Fruit fly (Drosophila melanogaster): ENCODE results near the gene Sqor.

Sqor gene

dm6 chr3L:4227164-4227563, 12.8 kb upstream of the Sqor start, which contains the start of gene CG46460:
CG46460 (minus strand) TSS chr3L:4227302.
- TF ChIP-seq noc (tag; optimal IDR thresholded peaks at IDR 0.05), result no peak

DNA sequence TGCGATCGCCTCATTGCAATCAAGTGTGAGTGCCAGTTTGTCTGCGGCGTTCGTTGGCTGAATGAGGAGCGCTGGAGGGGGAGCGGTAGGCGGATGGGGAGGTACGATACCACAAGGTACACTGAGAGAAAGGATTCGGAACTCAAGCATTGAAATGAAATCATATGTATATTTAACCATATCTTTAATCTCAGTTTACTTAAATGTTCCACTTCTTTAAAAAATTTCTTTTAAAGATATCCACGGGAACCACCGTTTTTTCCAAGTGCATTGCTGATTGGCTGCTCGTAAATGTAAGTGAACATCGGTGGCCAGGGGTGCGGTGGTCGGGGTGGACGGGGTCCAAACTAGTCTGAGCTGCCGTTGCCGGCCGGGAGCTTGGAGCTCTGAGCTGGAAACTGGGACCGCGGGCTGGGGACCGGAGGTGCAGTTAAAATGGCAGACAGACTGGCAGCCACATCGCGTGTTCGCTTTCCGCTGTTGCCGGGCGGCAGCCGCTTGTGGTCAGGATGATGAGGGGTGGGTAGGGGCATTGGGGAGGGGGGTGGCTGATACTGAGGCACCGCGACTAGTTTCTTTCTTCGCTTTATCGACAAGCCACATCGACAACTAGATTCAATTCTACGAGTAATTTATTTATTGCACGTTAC, 11.7 kb upstream of the Sqor start:
- no peak for TF ChIP-seq noc (tag; optimal IDR thresholded peaks at IDR 0.05)

- TF ChIP-seq noc (tag; optimal IDR thresholded peaks at IDR 0.05), result no peak
Measured at dm6 chr3L:4229365-4229967, 10.5 kb upstream of the Sqor start.

dm6 chr3L:4230357-4230901, 9.5 kb upstream of the Sqor start:
- no peak for TF ChIP-seq noc (tag; optimal IDR thresholded peaks at IDR 0.05)

DNA sequence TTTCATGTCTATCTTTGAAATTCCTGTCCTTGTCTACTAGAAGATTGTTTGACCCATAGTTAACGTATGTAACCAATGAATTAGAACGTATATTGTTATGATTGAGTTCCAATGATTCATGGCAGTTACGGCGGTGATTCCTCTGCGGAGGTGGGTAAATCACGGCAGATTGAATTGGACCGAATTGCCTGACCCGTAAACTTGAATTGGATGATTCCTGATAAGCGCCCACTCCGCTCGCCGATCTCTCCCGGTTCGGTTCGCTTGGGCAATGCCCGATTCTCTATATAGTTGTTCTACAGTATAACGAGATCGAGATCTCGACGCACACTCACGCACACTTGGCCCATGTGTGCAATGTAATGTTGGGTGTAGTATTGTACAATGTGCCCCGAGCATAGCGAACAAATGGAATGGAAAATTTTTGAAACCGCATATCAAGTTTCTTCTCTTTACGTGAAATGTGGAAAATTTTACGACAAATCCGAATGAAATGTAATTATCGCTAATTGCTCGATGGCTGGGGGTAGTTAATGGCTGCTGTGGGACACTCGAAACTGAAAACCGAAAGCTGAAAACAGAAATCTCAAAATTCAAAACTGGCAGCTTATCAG, 8.5 kb upstream of the Sqor start:
- no peak for TF ChIP-seq noc (tag; optimal IDR thresholded peaks at IDR 0.05)

DNA sequence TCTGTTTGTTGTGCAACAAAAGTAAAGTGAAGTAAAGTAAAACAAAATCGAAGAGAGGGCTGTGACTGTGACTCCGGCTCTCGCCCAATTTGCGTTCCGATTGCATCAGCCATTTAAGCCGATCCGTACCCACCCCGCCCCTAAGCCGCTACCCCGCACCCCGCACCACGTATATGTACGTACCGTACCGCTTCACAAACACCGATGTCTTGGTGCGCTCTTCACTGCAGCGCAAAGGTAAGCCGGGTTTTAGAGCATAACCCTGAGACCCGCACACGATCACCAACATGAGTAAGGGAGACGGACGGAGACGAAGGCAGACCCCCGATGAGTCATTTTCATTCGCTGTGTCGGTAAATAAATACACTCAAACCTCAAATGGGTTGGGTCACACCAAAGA, 7.7 kb upstream of the Sqor start:
- TF ChIP-seq noc (tag; optimal IDR thresholded peaks at IDR 0.05), result no peak

- peak; percentile 50 for TF ChIP-seq noc (tag; optimal IDR thresholded peaks at IDR 0.05)
Measured at dm6 chr3L:4232724-4233367, 7.1 kb upstream of the Sqor start.

- TF ChIP-seq noc (tag; optimal IDR thresholded peaks at IDR 0.05), result no peak
Measured at dm6 chr3L:4233603-4234277, 6.2 kb upstream of the Sqor start.

DNA sequence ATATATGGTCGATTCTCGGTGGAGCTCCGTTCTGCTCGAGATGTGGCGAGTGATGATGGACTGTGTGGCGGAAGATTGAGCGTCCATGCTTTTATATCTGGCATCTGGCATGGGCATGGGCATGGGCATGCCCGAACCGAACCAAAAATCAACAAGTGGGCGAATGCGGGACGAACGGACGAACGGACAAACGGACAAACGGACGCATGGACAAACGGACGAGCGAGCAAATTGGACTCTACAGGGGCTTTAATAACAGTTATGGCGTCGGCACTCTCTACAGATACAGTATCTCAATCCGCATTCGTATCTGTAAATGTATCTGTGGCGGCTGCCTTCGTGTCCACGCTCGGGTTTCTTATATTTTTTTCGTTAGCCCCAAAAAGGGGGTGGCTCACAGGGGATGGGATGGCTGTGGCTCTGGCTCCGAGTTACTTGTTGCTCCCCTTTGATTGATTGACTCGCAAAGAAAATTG, 3.8 kb upstream of the Sqor start, which contains the start of gene ImpL2:
Gene ImpL2, minus strand, starts transcription at position 51 of the 476 bp plus-strand sequence.
- TF ChIP-seq noc (tag; optimal IDR thresholded peaks at IDR 0.05), result no peak

dm6 chr3L:4238195-4238594, 1.8 kb upstream of the Sqor start:
- TF ChIP-seq noc (tag; optimal IDR thresholded peaks at IDR 0.05), result no peak

- no peak for TF ChIP-seq noc (tag; optimal IDR thresholded peaks at IDR 0.05)
Measured at dm6 chr3L:4242428-4242827, 2.5 kb downstream of the Sqor start, which contains the start of gene pav. pav (plus strand) TSS chr3L:4242734.

- no peak for TF ChIP-seq noc (tag; optimal IDR thresholded peaks at IDR 0.05)
Measured at dm6 chr3L:4252121-4252861, 12.3 kb downstream of the Sqor start.

dm6 chr3L:4252862-4253610, 13.1 kb downstream of the Sqor start:
- no peak for TF ChIP-seq noc (tag; optimal IDR thresholded peaks at IDR 0.05)

DNA sequence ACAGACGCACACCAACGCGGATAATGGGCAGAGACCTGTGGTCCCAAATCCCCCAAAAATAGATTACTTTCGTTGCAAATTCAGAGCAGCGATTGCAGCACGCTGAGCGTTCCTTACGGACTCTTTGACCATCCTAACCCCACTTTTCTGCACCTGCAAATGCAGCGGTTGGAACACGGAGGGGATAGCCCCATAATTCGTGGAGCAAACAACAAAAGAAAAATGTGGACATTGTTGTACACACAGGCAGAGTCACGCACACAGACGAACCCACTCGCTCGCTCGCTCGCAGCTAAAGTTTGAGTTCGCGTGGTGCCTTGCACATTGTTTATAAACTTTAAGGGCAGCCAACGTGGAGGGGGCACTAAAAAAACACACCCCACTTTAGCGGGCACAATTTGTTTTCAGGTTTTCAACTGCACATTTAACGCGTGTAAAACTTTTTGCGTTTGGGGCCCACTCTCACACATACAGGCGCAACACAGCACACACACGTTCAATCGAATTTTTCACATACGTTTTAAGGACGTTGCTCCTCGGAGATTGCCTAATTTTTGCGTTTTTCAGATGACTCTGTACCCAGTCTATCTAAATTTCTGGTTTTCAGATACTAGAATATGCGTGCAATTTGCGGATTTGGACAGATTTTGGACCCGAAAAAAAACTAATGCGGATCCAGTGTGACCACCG, 13.8 kb downstream of the Sqor start:
- no peak for TF ChIP-seq noc (tag; optimal IDR thresholded peaks at IDR 0.05)
